Worm (Caenorhabditis elegans) whole organism, early embryonic: ENCODE data around the gene Y38F1A.7.

Experiments used
- B0310.2 ChIP-seq: sonication (generic microtip); optimal IDR thresholded peaks from 2 replicates; lab custom pipeline; 2016; ENCODE audit warnings: mild to moderate bottlenecking, missing genetic modification characterization, missing compliant biosample characterization
- F13C5.2 ChIP-seq: sonication (generic microtip); optimal IDR thresholded peaks from 2 replicates; lab custom pipeline; 2017; ENCODE audit warnings: mild to moderate bottlenecking, missing genetic modification characterization, inconsistent platforms, missing compliant biosample characterization
- aly-1 ChIP-seq: sonication (generic microtip); optimal IDR thresholded peaks from 2 replicates; lab custom pipeline; 2016; ENCODE audit warnings: missing genetic modification characterization, missing compliant biosample characterization
- ama-1 ChIP-seq: fragments of 150-350 bp; optimal IDR thresholded peaks from 2 replicates; lab custom pipeline; 2014
- ceh-13 ChIP-seq: fragments of 200-800 bp; sonication (Bioruptor generic); optimal IDR thresholded peaks from 2 replicates; lab custom pipeline; 2018; ENCODE audit warnings: mild to moderate bottlenecking, missing genetic modification characterization, missing compliant biosample characterization
- ceh-36 ChIP-seq: sonication (generic microtip); optimal IDR thresholded peaks from 2 replicates; lab custom pipeline; 2016; ENCODE audit warnings: missing genetic modification characterization, inconsistent platforms, missing compliant biosample characterization
- ets-7 ChIP-seq: sonication (generic microtip); optimal IDR thresholded peaks from 2 replicates; lab custom pipeline; 2016; ENCODE audit warnings: missing genotype, missing genetic modification characterization, missing compliant biosample characterization
- flt-1 ChIP-seq: fragments of 200-800 bp; sonication (Bioruptor generic); IDR thresholded peaks from 2 replicates; pipeline ENCODE4 v1.3.6; 2022; ENCODE audit warnings: missing genetic modification characterization, missing compliant biosample characterization
- hmbx-1 ChIP-seq: sonication (generic microtip); optimal IDR thresholded peaks from 2 replicates; lab custom pipeline; 2016; ENCODE audit warnings: mild to moderate bottlenecking, missing genetic modification characterization, missing compliant biosample characterization
- hmg-4 ChIP-seq: fragments of 200-800 bp; sonication (Bioruptor generic); optimal IDR thresholded peaks from 2 replicates; lab custom pipeline; 2018; ENCODE audit warnings: mild to moderate bottlenecking, missing genetic modification characterization, missing compliant biosample characterization
- hnd-1 ChIP-seq: sonication (generic microtip); optimal IDR thresholded peaks from 2 replicates; lab custom pipeline; 2016; ENCODE audit warnings: missing genetic modification characterization, missing compliant biosample characterization
- pes-1 ChIP-seq: fragments of 200-800 bp; sonication (Bioruptor generic); IDR thresholded peaks from 2 replicates; pipeline ENCODE4 v1.3.6; 2022; ENCODE audit warnings: missing genetic modification reagents, missing genetic modification characterization, missing compliant biosample characterization
- scrt-1 ChIP-seq: fragments of 200-800 bp; sonication (Bioruptor generic); IDR thresholded peaks from 2 replicates; pipeline ENCODE4 v1.3.6; 2022; ENCODE audit warnings: missing genetic modification characterization, missing compliant biosample characterization
- sea-1 ChIP-seq: fragments of 200-800 bp; sonication (Bioruptor generic); conservative IDR thresholded peaks from 2 replicates; pipeline ENCODE4 v1.3.6; 2022; ENCODE audit warnings: missing genetic modification characterization, missing compliant biosample characterization
- tbx-11 ChIP-seq: fragments of 200-800 bp; sonication (Bioruptor generic); IDR thresholded peaks from 2 replicates; pipeline ENCODE4 v1.3.6; 2022; ENCODE audit warnings: missing genetic modification characterization, missing compliant biosample characterization
- tbx-37 ChIP-seq: fragments of 200-800 bp; sonication (Bioruptor generic); conservative IDR thresholded peaks from 2 replicates; pipeline ENCODE4 v1.3.6; 2022; ENCODE audit warnings: missing genetic modification reagents, missing genetic modification characterization, missing compliant biosample characterization
- tra-4 ChIP-seq: sonication (generic microtip); optimal IDR thresholded peaks from 2 replicates; lab custom pipeline; 2017; ENCODE audit warnings: missing genetic modification characterization, missing compliant biosample characterization

The Y38F1A.7 gene

ce11 chrII:12968448-12968969 is 29.1 kb downstream of the Y38F1A.7 start:
- TF ChIP-seq scrt-1 (GFP tag; lab: Robert Waterston, UW) (0 out of 2 replicates have a peak, but pooled peaks have one; percentile 30), pes-1 (no peak)

ce11 chrII:12966274-12966673 is 31.3 kb downstream of the Y38F1A.7 start:
- TF ChIP-seq ets-7 (tag; lab: Kevin White, UChicago): no peak
- TF ChIP-seq hmbx-1 (tag; lab: Kevin White, UChicago): no peak
- no peak for TF ChIP-seq tbx-11 (GFP tag; lab: Robert Waterston, UW)
- TF ChIP-seq aly-1 (tag; lab: Kevin White, UChicago): no peak
- no peak for TF ChIP-seq tra-4 (tag; lab: Kevin White, UChicago)
- TF ChIP-seq ama-1 (lab: Kevin White, UChicago): no peak
- TF ChIP-seq sea-1 (GFP tag; lab: Robert Waterston, UW): no peak
- no peak for TF ChIP-seq ceh-13 (GFP tag; lab: Kevin White, UChicago)
- no peak for TF ChIP-seq B0310.2
- no peak for TF ChIP-seq ceh-36
- no peak for TF ChIP-seq scrt-1 (GFP tag; lab: Robert Waterston, UW)
- no peak for TF ChIP-seq tbx-37 (GFP tag; lab: Robert Waterston, UW)
- no peak for TF ChIP-seq pes-1
- no peak for TF ChIP-seq hnd-1 (tag; lab: Kevin White, UChicago)

- TF ChIP-seq pes-1 (no peak), hnd-1 (tag; lab: Kevin White, UChicago) (no peak), flt-1 (GFP tag; lab: Robert Waterston, UW) (no peak), aly-1 (tag; lab: Kevin White, UChicago) (no peak), ceh-13 (GFP tag; lab: Kevin White, UChicago) (no peak), hmbx-1 (tag; lab: Kevin White, UChicago) (no peak), ama-1 (lab: Kevin White, UChicago) (no peak), B0310.2 (no peak), tbx-37 (GFP tag; lab: Robert Waterston, UW) (no peak), ets-7 (tag; lab: Kevin White, UChicago) (no peak), hmg-4 (GFP tag; lab: Kevin White, UChicago) (no peak), tra-4 (tag; lab: Kevin White, UChicago) (no peak), scrt-1 (GFP tag; lab: Robert Waterston, UW) (no peak), sea-1 (GFP tag; lab: Robert Waterston, UW) (no peak), F13C5.2 (tag; lab: Kevin White, UChicago) (no peak), ceh-36 (no peak), tbx-11 (GFP tag; lab: Robert Waterston, UW) (no peak)
Measured at ce11 chrII:12965589-12965988, 32.0 kb downstream of the Y38F1A.7 start.

- TF ChIP-seq scrt-1 (GFP tag; lab: Robert Waterston, UW): no peak
- no peak for TF ChIP-seq ets-7 (tag; lab: Kevin White, UChicago)
- TF ChIP-seq ama-1 (lab: Kevin White, UChicago): no peak
- TF ChIP-seq flt-1 (GFP tag; lab: Robert Waterston, UW): no peak
- no peak for TF ChIP-seq tra-4 (tag; lab: Kevin White, UChicago)
- TF ChIP-seq sea-1 (GFP tag; lab: Robert Waterston, UW): no peak
- no peak for TF ChIP-seq pes-1
- TF ChIP-seq aly-1 (tag; lab: Kevin White, UChicago): no peak
- no peak for TF ChIP-seq hmbx-1 (tag; lab: Kevin White, UChicago)
- TF ChIP-seq tbx-11 (GFP tag; lab: Robert Waterston, UW): no peak
Measured at ce11 chrII:12965538-12965588, 32.2 kb downstream of the Y38F1A.7 start, which contains the start of gene ptr-18. ptr-18 (plus strand) TSS chrII:12965546.

- TF ChIP-seq tbx-11 (GFP tag; lab: Robert Waterston, UW) (no peak), aly-1 (tag; lab: Kevin White, UChicago) (no peak), hnd-1 (tag; lab: Kevin White, UChicago) (no peak), ceh-36 (no peak), F13C5.2 (tag; lab: Kevin White, UChicago) (no peak)
Measured at ce11 chrII:12965138-12965537, 32.5 kb downstream of the Y38F1A.7 start.

ce11 chrII:12961743-12962142 is 35.9 kb downstream of the Y38F1A.7 start:
- TF ChIP-seq hnd-1 (tag; lab: Kevin White, UChicago): no peak
- TF ChIP-seq tbx-37 (GFP tag; lab: Robert Waterston, UW): no peak
- TF ChIP-seq hmbx-1 (tag; lab: Kevin White, UChicago): no peak
- no peak for TF ChIP-seq aly-1 (tag; lab: Kevin White, UChicago)
- no peak for TF ChIP-seq tbx-11 (GFP tag; lab: Robert Waterston, UW)

ce11 chrII:12961293-12961692 is 36.3 kb downstream of the Y38F1A.7 start:
- no peak for TF ChIP-seq hmbx-1 (tag; lab: Kevin White, UChicago)
- TF ChIP-seq hnd-1 (tag; lab: Kevin White, UChicago): no peak
- no peak for TF ChIP-seq ama-1 (lab: Kevin White, UChicago)
- no peak for TF ChIP-seq scrt-1 (GFP tag; lab: Robert Waterston, UW)
- no peak for TF ChIP-seq tbx-11 (GFP tag; lab: Robert Waterston, UW)
- TF ChIP-seq sea-1 (GFP tag; lab: Robert Waterston, UW): no peak
- no peak for TF ChIP-seq pes-1
- no peak for TF ChIP-seq aly-1 (tag; lab: Kevin White, UChicago)
- TF ChIP-seq ceh-13 (GFP tag; lab: Kevin White, UChicago): no peak
- no peak for TF ChIP-seq tra-4 (tag; lab: Kevin White, UChicago)
- TF ChIP-seq hmg-4 (GFP tag; lab: Kevin White, UChicago): no peak
- no peak for TF ChIP-seq ets-7 (tag; lab: Kevin White, UChicago)
- no peak for TF ChIP-seq flt-1 (GFP tag; lab: Robert Waterston, UW)
- no peak for TF ChIP-seq tbx-37 (GFP tag; lab: Robert Waterston, UW)
- TF ChIP-seq F13C5.2 (tag; lab: Kevin White, UChicago): no peak
- TF ChIP-seq ceh-36: no peak

ce11 chrII:12960206-12960605 is 37.4 kb downstream of the Y38F1A.7 start:
- TF ChIP-seq F13C5.2 (tag; lab: Kevin White, UChicago): no peak
- no peak for TF ChIP-seq B0310.2
- no peak for TF ChIP-seq tbx-11 (GFP tag; lab: Robert Waterston, UW)
- no peak for TF ChIP-seq ceh-13 (GFP tag; lab: Kevin White, UChicago)
- no peak for TF ChIP-seq aly-1 (tag; lab: Kevin White, UChicago)
